Worm (Caenorhabditis elegans) whole organism, mixed stage, embryonic: ENCODE results near the gene prmt-4.

Source experiments
- elt-1 ChIP-seq: sonication (generic microtip); optimal IDR thresholded peaks from 2 replicates; lab custom pipeline; 2017; ENCODE audit warnings: missing genetic modification characterization, mild to moderate bottlenecking, missing compliant biosample characterization, antibody characterized with exemption, moderate library complexity, borderline replicate concordance; ENCODE audit not compliant: insufficient read depth
- elt-3 ChIP-seq: fragments of 150-350 bp; optimal IDR thresholded peaks from 2 replicates; lab custom pipeline; 2014; ENCODE audit warnings: missing biosample characterization, missing genetic modification characterization
- mab-5 ChIP-seq: fragments of 150-350 bp; optimal IDR thresholded peaks from 2 replicates; lab custom pipeline; 2014; ENCODE audit warnings: missing biosample characterization, missing genetic modification characterization
- mep-1 ChIP-seq: fragments of 150-350 bp; optimal IDR thresholded peaks from 2 replicates; lab custom pipeline; 2017; ENCODE audit warnings: missing biosample characterization, missing genetic modification reagents, missing genetic modification characterization, inconsistent platforms
- nhr-237 ChIP-seq: fragments of 150-350 bp; optimal IDR thresholded peaks from 2 replicates; lab custom pipeline; 2014; ENCODE audit warnings: missing biosample characterization, missing genetic modification characterization
- snpc-4 ChIP-seq: fragments of 150-350 bp; optimal IDR thresholded peaks from 2 replicates; lab custom pipeline; 2014; ENCODE audit warnings: missing biosample characterization, missing genetic modification characterization

DNA sequence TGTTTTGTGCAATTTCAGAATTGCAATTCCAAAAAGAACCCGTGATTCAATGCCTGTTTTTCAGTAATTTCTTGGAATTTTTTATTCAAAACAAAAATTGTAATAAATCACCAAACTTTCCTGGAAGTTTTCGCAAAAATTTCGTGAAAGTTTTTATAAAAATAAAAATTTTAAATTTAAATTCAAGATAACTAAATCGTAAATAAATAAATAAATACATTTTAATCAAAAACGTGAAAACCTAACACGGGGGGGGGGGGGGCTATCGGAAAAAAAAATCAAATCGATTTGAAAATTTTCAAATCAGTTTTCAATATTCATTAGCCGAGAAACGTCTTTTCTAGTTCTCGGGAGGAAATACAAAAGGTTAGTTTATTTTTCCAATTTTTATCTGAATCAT lies 10.4 kb downstream of the prmt-4 start, which contains the start of gene C18H7.4:
- TF ChIP-seq nhr-237 (tag; lab: Kevin White, UChicago) (no peak), mab-5 (tag; lab: Kevin White, UChicago) (no peak), elt-3 (no peak), snpc-4 (tag; lab: Kevin White, UChicago) (no peak), mep-1 (tag; lab: Kevin White, UChicago) (no peak), elt-1 (tag; lab: Kevin White, UChicago) (no peak)
